Fruit fly (Drosophila melanogaster) whole organism: ENCODE data around the gene CG7367.

Experiments used
- Dll ChIP-seq: fragments of >200 bp; optimal IDR thresholded peaks from 2 replicates; lab custom pipeline; 2017
- pan ChIP-seq: fragments of >200 bp; optimal IDR thresholded peaks from 2 replicates; lab custom pipeline; 2017

dm6 chr2L:8039688-8040087 is at the start of gene CG7367:
- TF ChIP-seq Dll (lab: Kevin White, UChicago) (no peak), pan (lab: Kevin White, UChicago) (no peak)
